Fruit fly (Drosophila melanogaster) whole organism, prepupa: ENCODE results near the gene Pex12.
A peak's percentile ranks its signal among the peaks of the same experiment; 100 is the strongest.

Source experiments
- Blimp-1 ChIP-seq: fragments of 200-800 bp; sonication (Bioruptor generic); optimal IDR thresholded peaks from 3 replicates; lab custom pipeline; 2017; ENCODE audit warnings: missing biosample characterization, missing genetic modification characterization, mild to moderate bottlenecking, moderate library complexity, missing genetic modification reagents
- CG10631 ChIP-seq: fragments of 200-800 bp; sonication (Bioruptor generic); optimal IDR thresholded peaks from 2 replicates; lab custom pipeline; 2016; ENCODE audit warnings: missing biosample characterization, missing genetic modification characterization
- CG10669 ChIP-seq: fragments of 200-800 bp; sonication (Bioruptor generic); optimal IDR thresholded peaks from 3 replicates; lab custom pipeline; 2018; ENCODE audit warnings: missing biosample characterization, mild to moderate bottlenecking, missing genetic modification characterization, moderate library complexity
- CG11294 ChIP-seq: fragments of 200-800 bp; sonication (Bioruptor generic); IDR thresholded peaks from 2 replicates; pipeline ENCODE4 v1.3.6; 2022; ENCODE audit warnings: missing biosample characterization, missing genetic modification characterization
- CG11762 ChIP-seq: fragments of 200-800 bp; sonication (Bioruptor generic); optimal IDR thresholded peaks from 3 replicates; lab custom pipeline; 2016; ENCODE audit warnings: missing biosample characterization, missing genetic modification characterization; ENCODE audit not compliant: insufficient read depth
- CG11902 ChIP-seq: fragments of 200-800 bp; sonication (Bioruptor generic); optimal IDR thresholded peaks from 3 replicates; lab custom pipeline; 2016; ENCODE audit warnings: missing biosample characterization, missing genetic modification characterization
- CG15336 ChIP-seq: fragments of 200-800 bp; sonication (Bioruptor generic); IDR thresholded peaks from 2 replicates; pipeline ENCODE4 v1.3.6; 2022; ENCODE audit warnings: missing biosample characterization, missing genetic modification characterization
- CG1621 ChIP-seq: fragments of 200-800 bp; sonication (Bioruptor generic); optimal IDR thresholded peaks from 3 replicates; lab custom pipeline; 2018; ENCODE audit warnings: missing biosample characterization, mild to moderate bottlenecking, missing genetic modification characterization
- CG16779 ChIP-seq: fragments of 200-800 bp; sonication (Bioruptor generic); optimal IDR thresholded peaks from 3 replicates; lab custom pipeline; 2017; ENCODE audit warnings: missing biosample characterization, mild to moderate bottlenecking, missing genetic modification characterization
- CG3032 ChIP-seq: fragments of 200-800 bp; optimal IDR thresholded peaks from 2 replicates; lab custom pipeline; 2019; ENCODE audit warnings: missing biosample characterization, mild to moderate bottlenecking, missing genetic modification characterization, moderate library complexity
- CG31627 ChIP-seq: fragments of 200-800 bp; sonication (Bioruptor generic); optimal IDR thresholded peaks from 3 replicates; lab custom pipeline; 2016; ENCODE audit warnings: missing biosample characterization, missing genetic modification characterization
- CG3919 ChIP-seq: fragments of 200-800 bp; sonication (Bioruptor generic); optimal IDR thresholded peaks from 3 replicates; lab custom pipeline; 2016; ENCODE audit warnings: missing biosample characterization, missing genetic modification characterization
- CG6276 ChIP-seq: fragments of 200-800 bp; sonication (Bioruptor generic); optimal IDR thresholded peaks from 2 replicates; lab custom pipeline; 2017; ENCODE audit warnings: missing biosample characterization, mild to moderate bottlenecking, missing genetic modification characterization
- CG6792 ChIP-seq: fragments of 200-800 bp; sonication (Bioruptor generic); optimal IDR thresholded peaks from 3 replicates; lab custom pipeline; 2016; ENCODE audit warnings: missing biosample characterization, missing genetic modification characterization
- CG6808 ChIP-seq: fragments of 200-800 bp; sonication (Bioruptor generic); optimal IDR thresholded peaks from 3 replicates; lab custom pipeline; 2017; ENCODE audit warnings: missing biosample characterization, missing genetic modification characterization, mild to moderate bottlenecking, moderate library complexity, missing genetic modification reagents
- CG6854 ChIP-seq: fragments of 200-800 bp; sonication (Bioruptor generic); optimal IDR thresholded peaks from 2 replicates; lab custom pipeline; 2017; ENCODE audit warnings: missing biosample characterization, mild to moderate bottlenecking, missing genetic modification characterization
- CG7368 ChIP-seq: fragments of 200-800 bp; sonication (Bioruptor generic); optimal IDR thresholded peaks from 3 replicates; lab custom pipeline; 2016; ENCODE audit warnings: missing biosample characterization, missing genetic modification characterization
- CG8119 ChIP-seq: fragments of 200-800 bp; sonication (Bioruptor generic); IDR thresholded peaks from 3 replicates; pipeline ENCODE4 v1.3.6; 2022; ENCODE audit warnings: missing biosample characterization, missing genetic modification characterization
- CG8319 ChIP-seq: fragments of 200-800 bp; sonication (Bioruptor generic); optimal IDR thresholded peaks from 3 replicates; lab custom pipeline; 2016; ENCODE audit warnings: missing biosample characterization, missing genetic modification characterization
- CG8632 ChIP-seq: fragments of 200-800 bp; sonication (Bioruptor generic); optimal IDR thresholded peaks from 3 replicates; lab custom pipeline; 2016; ENCODE audit warnings: missing biosample characterization, missing genetic modification characterization
- CG9139 ChIP-seq: fragments of 200-800 bp; sonication (Bioruptor generic); optimal IDR thresholded peaks from 3 replicates; lab custom pipeline; 2017; ENCODE audit warnings: missing biosample characterization, mild to moderate bottlenecking, missing genetic modification characterization
- Eip75B ChIP-seq: fragments of 200-800 bp; sonication (Bioruptor generic); optimal IDR thresholded peaks from 3 replicates; lab custom pipeline; 2016; ENCODE audit warnings: missing biosample characterization, missing genetic modification characterization
- Eip78C ChIP-seq: fragments of 200-800 bp; sonication (Bioruptor generic); peaks from one replicate; lab custom pipeline; 2016; ENCODE audit warnings: missing biosample characterization, missing genetic modification characterization
- Eip93F ChIP-seq: fragments of 200-800 bp; sonication (Bioruptor generic); optimal IDR thresholded peaks from 2 replicates; lab custom pipeline; 2016; ENCODE audit warnings: missing biosample characterization, mild to moderate bottlenecking, missing genetic modification characterization
- Ets96B ChIP-seq: fragments of 200-800 bp; optimal IDR thresholded peaks from 2 replicates; lab custom pipeline; 2019; ENCODE audit warnings: missing biosample characterization, mild to moderate bottlenecking, missing genetic modification characterization, moderate library complexity
- Gug ChIP-seq: fragments of 200-800 bp; sonication (Bioruptor generic); IDR thresholded peaks from 2 replicates; pipeline ENCODE4 v1.3.6; 2022; ENCODE audit warnings: missing biosample characterization, missing genetic modification characterization
- Hr38 ChIP-seq: sonication (Bioruptor generic); optimal IDR thresholded peaks from 2 replicates; lab custom pipeline; 2016; ENCODE audit warnings: missing biosample characterization, missing genetic modification characterization
- Lpt ChIP-seq: fragments of 200-800 bp; sonication (Bioruptor generic); optimal IDR thresholded peaks from 3 replicates; lab custom pipeline; 2016; ENCODE audit warnings: missing biosample characterization, missing genetic modification characterization
- Met ChIP-seq: fragments of 200-800 bp; sonication (Bioruptor generic); optimal IDR thresholded peaks from 3 replicates; lab custom pipeline; 2016; ENCODE audit warnings: missing biosample characterization, missing genetic modification characterization
- OdsH ChIP-seq: fragments of 200-800 bp; sonication (Bioruptor generic); optimal IDR thresholded peaks from 3 replicates; lab custom pipeline; 2016; ENCODE audit warnings: missing biosample characterization, missing genetic modification characterization
- Smox ChIP-seq: fragments of 200-800 bp; sonication (Bioruptor generic); optimal IDR thresholded peaks from 3 replicates; lab custom pipeline; 2016; ENCODE audit warnings: missing biosample characterization, missing genetic modification characterization
- Sox102F ChIP-seq: fragments of 200-800 bp; sonication (Bioruptor generic); optimal IDR thresholded peaks from 2 replicates; lab custom pipeline; 2016; ENCODE audit warnings: missing biosample characterization, mild to moderate bottlenecking, missing genetic modification characterization
- Sox14 ChIP-seq: fragments of 200-800 bp; sonication (Bioruptor generic); optimal IDR thresholded peaks from 3 replicates; lab custom pipeline; 2016; ENCODE audit warnings: missing biosample characterization, missing genetic modification characterization
- Sox15 ChIP-seq: fragments of 200-800 bp; sonication (Bioruptor generic); optimal IDR thresholded peaks from 3 replicates; lab custom pipeline; 2016; ENCODE audit warnings: missing biosample characterization, missing genetic modification characterization
- achi ChIP-seq: fragments of 200-800 bp; sonication (Bioruptor generic); optimal IDR thresholded peaks from 3 replicates; lab custom pipeline; 2016; ENCODE audit warnings: missing biosample characterization, missing genetic modification characterization
- acj6 ChIP-seq: fragments of 200-800 bp; sonication (Bioruptor generic); optimal IDR thresholded peaks from 3 replicates; lab custom pipeline; 2016; ENCODE audit warnings: missing biosample characterization, missing genetic modification characterization
- cyc ChIP-seq: fragments of 200-800 bp; sonication (Bioruptor generic); optimal IDR thresholded peaks from 3 replicates; lab custom pipeline; 2016; ENCODE audit warnings: missing biosample characterization, missing genetic modification characterization
- dac ChIP-seq: fragments of 200-800 bp; sonication (Bioruptor generic); optimal IDR thresholded peaks from 2 replicates; lab custom pipeline; 2017; ENCODE audit warnings: missing biosample characterization, mild to moderate bottlenecking, missing genetic modification characterization
- dsx ChIP-seq: fragments of 200-800 bp; optimal IDR thresholded peaks from 3 replicates; lab custom pipeline; 2019; ENCODE audit warnings: missing biosample characterization, mild to moderate bottlenecking, missing genetic modification characterization, moderate library complexity; ENCODE audit not compliant: poor library complexity, severe bottlenecking
- eg ChIP-seq: fragments of 200-800 bp; sonication (Bioruptor generic); IDR thresholded peaks from 3 replicates; pipeline ENCODE4 v1.3.6; 2022; ENCODE audit warnings: missing biosample characterization, missing genetic modification characterization
- esn ChIP-seq: fragments of 200-800 bp; sonication (Bioruptor generic); optimal IDR thresholded peaks from 2 replicates; lab custom pipeline; 2016; ENCODE audit warnings: missing biosample characterization, mild to moderate bottlenecking, missing genetic modification characterization, moderate library complexity
- fd59A ChIP-seq: fragments of 200-800 bp; sonication (Bioruptor generic); optimal IDR thresholded peaks from 2 replicates; lab custom pipeline; 2017; ENCODE audit warnings: missing biosample characterization, mild to moderate bottlenecking, missing genetic modification characterization, missing genetic modification reagents
- fd85E ChIP-seq: fragments of 200-800 bp; sonication (Bioruptor generic); optimal IDR thresholded peaks from 3 replicates; lab custom pipeline; 2016; ENCODE audit warnings: missing biosample characterization, missing genetic modification characterization
- fkh ChIP-seq: fragments of 200-800 bp; sonication (Bioruptor generic); optimal IDR thresholded peaks from 3 replicates; lab custom pipeline; 2017; ENCODE audit warnings: missing biosample characterization, mild to moderate bottlenecking, missing genetic modification characterization, moderate library complexity
- lz ChIP-seq: fragments of 200-800 bp; sonication (Bioruptor generic); optimal IDR thresholded peaks from 3 replicates; lab custom pipeline; 2016; ENCODE audit warnings: missing biosample characterization, missing genetic modification characterization
- net ChIP-seq: fragments of 200-800 bp; sonication (Bioruptor generic); optimal IDR thresholded peaks from 3 replicates; lab custom pipeline; 2016; ENCODE audit warnings: missing biosample characterization, missing genetic modification characterization
- pdm3 ChIP-seq: fragments of 200-800 bp; sonication (Bioruptor generic); optimal IDR thresholded peaks from 3 replicates; lab custom pipeline; 2016; ENCODE audit warnings: missing biosample characterization, missing genetic modification characterization
- salr ChIP-seq, 2 experiments: fragments of 200-800 bp; sonication (Bioruptor generic); optimal IDR thresholded peaks; 3 replicates each; lab custom pipeline; 2016 to 2018; ENCODE audit warnings: missing biosample characterization in 2 of 2, missing genetic modification characterization in 2 of 2, mild to moderate bottlenecking in 1 of 2
- spab ChIP-seq: fragments of 200-800 bp; sonication (Bioruptor generic); optimal IDR thresholded peaks from 2 replicates; lab custom pipeline; 2017; ENCODE audit warnings: missing biosample characterization, mild to moderate bottlenecking, missing genetic modification characterization, missing genetic modification reagents
- ss ChIP-seq, 2 experiments: fragments of 200-800 bp; sonication (Bioruptor generic); optimal IDR thresholded peaks; 2 replicates in 1 of 2; 3 replicates in 1 of 2; lab custom pipeline; 2017 to 2018; ENCODE audit warnings: mild to moderate bottlenecking in 2 of 2, missing biosample characterization in 2 of 2, missing genetic modification characterization in 2 of 2, moderate library complexity in 1 of 2
- svp ChIP-seq: fragments of 200-800 bp; sonication (Bioruptor generic); peaks from one replicate; lab custom pipeline; 2016; ENCODE audit warnings: missing biosample characterization, missing genetic modification characterization
- vri ChIP-seq: fragments of 200-800 bp; sonication (Bioruptor generic); optimal IDR thresholded peaks from 3 replicates; lab custom pipeline; 2016; ENCODE audit warnings: missing biosample characterization, mild to moderate bottlenecking, missing genetic modification characterization

Gene Pex12

dm6 chr2L:865851-866250 lies 50.1 kb downstream of the Pex12 start:
- TF ChIP-seq dsx (GFP tag; lab: Kevin White, UChicago) (peak; percentile 92), Sox14 (GFP tag; lab: Kevin White, UChicago) (peak; percentile 97), vri (GFP tag; lab: Kevin White, UChicago) (peak; percentile 97), CG10669 (GFP tag; lab: Kevin White, UChicago) (peak; percentile 93), CG31627 (peak; percentile 98), dac (GFP tag; lab: Kevin White, UChicago) (peak; percentile 89), Hr38 (GFP tag; lab: Kevin White, UChicago) (peak; percentile 72), CG8632 (peak; percentile 96), svp (GFP tag; lab: Kevin White, UChicago) (peak; percentile 100), CG6808 (GFP tag; lab: Kevin White, UChicago) (peak; percentile 92), OdsH (GFP tag; lab: Kevin White, UChicago) (peak; percentile 97), CG8119 (GFP tag; lab: Robert Waterston, UW) (peak; percentile 98), esn (GFP tag; lab: Kevin White, UChicago) (peak; percentile 98), Blimp-1 (GFP tag; lab: Kevin White, UChicago) (peak; percentile 90), Sox15 (GFP tag; lab: Kevin White, UChicago) (peak; percentile 97), fkh (GFP tag; lab: Kevin White, UChicago) (peak; percentile 83), fd59A (peak; percentile 92), Lpt (GFP tag; lab: Kevin White, UChicago) (peak; percentile 95), CG3919 (GFP tag; lab: Kevin White, UChicago) (peak; percentile 99), Sox102F (GFP tag; lab: Kevin White, UChicago) (peak; percentile 96), pdm3 (GFP tag; lab: Kevin White, UChicago) (peak; percentile 98), spab (GFP tag; lab: Kevin White, UChicago) (peak; percentile 93), CG9139 (GFP tag; lab: Kevin White, UChicago) (peak; percentile 88), Eip75B (GFP tag; lab: Kevin White, UChicago) (peak; percentile 98), lz (peak; percentile 98), CG8319 (peak; percentile 97), fd85E (GFP tag; lab: Kevin White, UChicago) (peak; percentile 90), CG16779 (peak; percentile 93), salr (GFP tag; optimal IDR thresholded peaks at IDR 0.05; lab: Kevin White, UChicago) (peak; percentile 93 to 95), ss (GFP tag; optimal IDR thresholded peaks at IDR 0.05; lab: Kevin White, UChicago) (peak; percentile 87 to 93), cyc (GFP tag; lab: Kevin White, UChicago) (peak; percentile 97), CG11902 (peak; percentile 97), CG6276 (GFP tag; lab: Kevin White, UChicago) (peak; percentile 95), Met (GFP tag; lab: Kevin White, UChicago) (peak; percentile 98), CG7368 (GFP tag; lab: Kevin White, UChicago) (peak; percentile 94), Ets96B (peak; percentile 93), eg (GFP tag; lab: Robert Waterston, UW) (peak; percentile 98), CG10631 (GFP tag; lab: Kevin White, UChicago) (peak; percentile 97), Smox (GFP tag; lab: Kevin White, UChicago) (peak; percentile 96), CG6792 (GFP tag; lab: Kevin White, UChicago) (peak; percentile 98), net (GFP tag; lab: Kevin White, UChicago) (peak; percentile 98), CG1621 (tag; lab: Kevin White, UChicago) (peak; percentile 94), acj6 (peak; percentile 98), achi (GFP tag; lab: Kevin White, UChicago) (peak; percentile 97), CG3032 (tag; lab: Kevin White, UChicago) (peak; percentile 95), CG11762 (GFP tag; lab: Kevin White, UChicago) (peak; percentile 94), CG6854 (GFP tag; lab: Kevin White, UChicago) (peak; percentile 88), CG15336 (peak; percentile 98), CG11294 (GFP tag; lab: Robert Waterston, UW) (peak; percentile 94), Eip78C (GFP tag; lab: Kevin White, UChicago) (peak; percentile 99), Gug (GFP tag; lab: Robert Waterston, UW) (peak; percentile 94), Eip93F (GFP tag; lab: Kevin White, UChicago) (peak; percentile 93)
